Worm (Caenorhabditis elegans) whole organism, early embryonic: Measurements from ENCODE around the gene K12H6.2.

Experiments
- B0310.2 ChIP-seq: sonication (generic microtip); optimal IDR thresholded peaks from 2 replicates; lab custom pipeline; 2016; ENCODE audit warnings: mild to moderate bottlenecking, missing genetic modification characterization, missing compliant biosample characterization
- ama-1 ChIP-seq: fragments of 150-350 bp; optimal IDR thresholded peaks from 2 replicates; lab custom pipeline; 2014
- ceh-13 ChIP-seq: fragments of 200-800 bp; sonication (Bioruptor generic); optimal IDR thresholded peaks from 2 replicates; lab custom pipeline; 2018; ENCODE audit warnings: mild to moderate bottlenecking, missing genetic modification characterization, missing compliant biosample characterization
- ceh-36 ChIP-seq: sonication (generic microtip); optimal IDR thresholded peaks from 2 replicates; lab custom pipeline; 2016; ENCODE audit warnings: missing genetic modification characterization, inconsistent platforms, missing compliant biosample characterization
- ets-7 ChIP-seq: sonication (generic microtip); optimal IDR thresholded peaks from 2 replicates; lab custom pipeline; 2016; ENCODE audit warnings: missing genotype, missing genetic modification characterization, missing compliant biosample characterization
- flt-1 ChIP-seq: fragments of 200-800 bp; sonication (Bioruptor generic); IDR thresholded peaks from 2 replicates; pipeline ENCODE4 v1.3.6; 2022; ENCODE audit warnings: missing genetic modification characterization, missing compliant biosample characterization
- hnd-1 ChIP-seq: sonication (generic microtip); optimal IDR thresholded peaks from 2 replicates; lab custom pipeline; 2016; ENCODE audit warnings: missing genetic modification characterization, missing compliant biosample characterization
- sea-1 ChIP-seq: fragments of 200-800 bp; sonication (Bioruptor generic); conservative IDR thresholded peaks from 2 replicates; pipeline ENCODE4 v1.3.6; 2022; ENCODE audit warnings: missing genetic modification characterization, missing compliant biosample characterization

DNA sequence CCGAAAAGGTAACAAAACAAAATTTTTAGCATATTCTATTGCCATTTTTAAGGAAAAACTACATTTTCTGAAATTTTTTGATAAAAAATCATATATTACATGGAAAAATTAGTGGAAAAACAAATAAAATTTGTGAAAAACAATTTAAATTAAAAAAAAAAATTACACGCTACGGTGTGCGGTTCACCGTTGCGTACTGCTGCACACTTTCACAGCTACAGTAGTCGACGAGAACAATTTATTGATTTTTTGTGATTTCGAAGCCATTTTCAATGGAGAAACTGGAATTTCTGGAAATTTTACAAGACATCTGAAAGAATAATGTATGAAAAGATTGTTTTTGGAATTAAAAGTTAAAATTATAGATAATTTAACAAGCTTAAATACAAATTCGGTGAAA lies 327 bp downstream of the K12H6.2 start:
- TF ChIP-seq hnd-1 (no peak), ceh-13 (no peak), flt-1 (GFP tag; lab: Robert Waterston, UW) (no peak), B0310.2 (tag; lab: Kevin White, UChicago) (no peak), ceh-36 (no peak), ama-1 (no peak), sea-1 (GFP tag; lab: Robert Waterston, UW) (no peak), ets-7 (tag; lab: Kevin White, UChicago) (no peak)
